Fruit fly (Drosophila melanogaster): Measurements from ENCODE around the gene ICA69.
A peak's percentile ranks its signal among the peaks of the same experiment; 100 is the strongest.

The ICA69 gene

dm6 chr3L:21106883-21107282 is 24.4 kb upstream of the ICA69 start:
- TF ChIP-seq CG10366 (GFP tag; IDR thresholded peaks at IDR 0.05): no peak
- TF ChIP-seq Xrp1 (GFP tag; IDR thresholded peaks at IDR 0.05): 0 out of 2 replicates have a peak, but pooled peaks have one; percentile 12
- no peak for TF ChIP-seq prd (optimal IDR thresholded peaks at IDR 0.05)
- TF ChIP-seq prd (GFP tag; IDR thresholded peaks at IDR 0.05): peak; percentile 38; the same call in 1 of the 3 replicates
- TF ChIP-seq Sox102F (GFP tag; optimal IDR thresholded peaks at IDR 0.05): peak; percentile 0
- TF ChIP-seq CG2199 (GFP tag; IDR thresholded peaks at IDR 0.05): no peak
- TF ChIP-seq CG4617 (GFP tag; optimal IDR thresholded peaks at IDR 0.05; ENCODE audit: borderline replicate concordance): no peak
- no peak for TF ChIP-seq CG3838 (GFP tag; optimal IDR thresholded peaks at IDR 0.05)
- no peak for TF ChIP-seq CG7928 (GFP tag; optimal IDR thresholded peaks at IDR 0.05)
- 0 out of 2 replicates have a peak, but pooled peaks have one; percentile 12 for TF ChIP-seq CG6689 (GFP tag; IDR thresholded peaks at IDR 0.05)
- TF ChIP-seq Nf-YB (GFP tag; optimal IDR thresholded peaks at IDR 0.05): no peak
- peak; percentile 18 for TF ChIP-seq Meics (GFP tag; optimal IDR thresholded peaks at IDR 0.05)
- no peak for TF ChIP-seq corto (GFP tag; optimal IDR thresholded peaks at IDR 0.05)

- TF ChIP-seq bab2 (GFP tag; optimal IDR thresholded peaks at IDR 0.05) (no peak), CG8290 (GFP tag; optimal IDR thresholded peaks at IDR 0.05) (no peak), CG8290 (tag; optimal IDR thresholded peaks at IDR 0.05) (no peak), CG9215 (GFP tag; IDR thresholded peaks at IDR 0.05) (no peak), CG10366 (GFP tag; IDR thresholded peaks at IDR 0.05) (no peak), kay (GFP tag; optimal IDR thresholded peaks at IDR 0.05) (no peak), lola (GFP tag; optimal IDR thresholded peaks at IDR 0.05) (no peak), fru (optimal IDR thresholded peaks at IDR 0.05) (no peak), CG6854 (GFP tag; optimal IDR thresholded peaks at IDR 0.05) (no peak), CG11504 (tag; optimal IDR thresholded peaks at IDR 0.05) (no peak), CkIIα-i1 (GFP tag; IDR thresholded peaks at IDR 0.05) (no peak), ato (GFP tag; IDR thresholded peaks at IDR 0.05; ENCODE audit: partially characterized antibody) (no peak), CG3281 (GFP tag; optimal IDR thresholded peaks at IDR 0.05) (no peak), stc (GFP tag; IDR thresholded peaks at IDR 0.05) (no peak), CG5180 (GFP tag; optimal IDR thresholded peaks at IDR 0.05) (no peak), CG10959 (GFP tag; IDR thresholded peaks at IDR 0.05) (no peak), sr (GFP tag; IDR thresholded peaks at IDR 0.05) (no peak)
These were observed 22.8 kb upstream of the ICA69 start for dm6 chr3L:21108454-21108853.

- no peak for TF ChIP-seq Hmr (GFP tag; optimal IDR thresholded peaks at IDR 0.05)
- no peak for TF ChIP-seq NFAT (GFP tag; IDR thresholded peaks at IDR 0.05)
- TF ChIP-seq Sox102F (GFP tag; optimal IDR thresholded peaks at IDR 0.05): peak; percentile 50
- peak; percentile 11 for TF ChIP-seq Ets65A (GFP tag)
- TF ChIP-seq Drgx (GFP tag; IDR thresholded peaks at IDR 0.05): peak; percentile 38; the same call in 1 of the 2 replicates
- peak in 1 of 2 experiments; percentile 33 for TF ChIP-seq Hr51 (GFP tag; optimal IDR thresholded peaks at IDR 0.05)
- peak; percentile 15 for TF ChIP-seq CG17359 (tag; optimal IDR thresholded peaks at IDR 0.05)
- no peak for TF ChIP-seq Dad (GFP tag; optimal IDR thresholded peaks at IDR 0.05)
- TF ChIP-seq CG1603 (tag; optimal IDR thresholded peaks at IDR 0.05): peak; percentile 12
- TF ChIP-seq D19A (tag; optimal IDR thresholded peaks at IDR 0.05): peak; percentile 60
- no peak for TF ChIP-seq ato (GFP tag; IDR thresholded peaks at IDR 0.05; ENCODE audit: partially characterized antibody)
- peak; percentile 10 for TF ChIP-seq phol (tag; optimal IDR thresholded peaks at IDR 0.05)
- TF ChIP-seq dmrt99B (tag; optimal IDR thresholded peaks at IDR 0.05): peak; percentile 50
- TF ChIP-seq CG30403 (GFP tag; optimal IDR thresholded peaks at IDR 0.05): no peak
- TF ChIP-seq gem (tag; optimal IDR thresholded peaks at IDR 0.05): peak; percentile 0
These were observed 18.2 kb upstream of the ICA69 start for dm6 chr3L:21113061-21113460.

Measured in whole organism, embryonic.